Fruit fly (Drosophila melanogaster): Measurements from ENCODE around the gene Fbxl4.

The Fbxl4 gene

DNA sequence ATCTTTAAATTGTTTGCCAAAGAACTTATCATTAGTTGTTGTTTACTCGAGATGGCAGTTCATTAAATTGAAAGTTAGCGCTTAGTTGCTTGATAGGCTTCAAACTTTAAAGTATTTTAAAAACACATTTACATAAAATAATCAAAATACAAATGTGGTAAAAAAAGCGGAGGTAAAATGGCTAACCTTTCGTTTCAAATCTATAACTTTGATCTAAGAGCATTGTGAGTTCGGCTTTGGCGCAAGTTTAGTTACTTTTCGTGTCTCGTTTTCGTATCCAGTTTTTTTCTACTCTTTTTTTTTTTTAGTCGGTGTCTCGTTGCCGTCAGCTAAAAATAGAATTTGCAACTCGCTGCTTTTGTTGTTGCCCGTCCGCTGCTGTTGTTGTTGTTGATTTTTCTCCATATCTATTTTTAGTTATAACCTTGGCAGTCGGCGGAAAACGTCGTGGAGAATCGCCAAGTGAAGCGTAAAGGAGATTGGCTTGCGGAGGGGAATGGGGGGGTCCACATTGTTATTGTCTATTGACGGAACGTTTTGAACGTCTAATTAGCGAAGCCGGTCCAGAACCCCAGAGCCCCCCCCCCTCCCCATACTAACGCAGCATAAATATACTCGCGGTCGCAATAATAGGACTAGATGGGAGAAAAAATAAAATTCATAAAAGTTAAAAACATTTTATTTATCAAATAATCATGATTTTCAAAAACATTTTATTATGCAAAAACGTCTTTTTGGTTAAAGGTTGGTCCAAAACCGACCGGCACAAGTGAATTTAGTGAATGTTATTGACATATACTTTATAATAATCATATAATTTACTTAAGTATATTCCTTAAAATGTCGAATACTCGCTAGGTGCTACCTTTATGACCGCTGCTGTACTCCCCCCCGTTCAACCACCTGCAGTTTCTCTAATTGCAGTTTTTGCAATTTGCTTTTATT lies 22.9 kb downstream of the Fbxl4 start (continued):
- TF ChIP-seq acj6 (GFP tag; optimal IDR thresholded peaks at IDR 0.05) (peak; percentile 69), salr (GFP tag; optimal IDR thresholded peaks at IDR 0.05) (peak; percentile 33 to 59), CG11294 (GFP tag; IDR thresholded peaks at IDR 0.05) (peak; percentile 85), Sox14 (GFP tag; optimal IDR thresholded peaks at IDR 0.05) (peak; percentile 39), CG16779 (tag; optimal IDR thresholded peaks at IDR 0.05) (peak; percentile 80), Gug (GFP tag; IDR thresholded peaks at IDR 0.05) (peak; percentile 80), CG3032 (tag; optimal IDR thresholded peaks at IDR 0.05) (peak; percentile 75), CG6808 (GFP tag; optimal IDR thresholded peaks at IDR 0.05) (peak; percentile 71), pdm3 (GFP tag; optimal IDR thresholded peaks at IDR 0.05) (peak; percentile 47), Ets21C (GFP tag; optimal IDR thresholded peaks at IDR 0.05) (no peak), dsx (GFP tag; optimal IDR thresholded peaks at IDR 0.05; ENCODE audit: poor library complexity, severe bottlenecking) (peak; percentile 72), CG6276 (GFP tag; optimal IDR thresholded peaks at IDR 0.05) (peak; percentile 87)

dm6 chrX:14213509-14214154 lies 24.1 kb downstream of the Fbxl4 start:
- no peak for TF ChIP-seq CG11294 (GFP tag; IDR thresholded peaks at IDR 0.05)
- TF ChIP-seq CG8632 (GFP tag; optimal IDR thresholded peaks at IDR 0.05) = no peak
- TF ChIP-seq vri (GFP tag; optimal IDR thresholded peaks at IDR 0.05) = no peak
- peak; percentile 5 for TF ChIP-seq net (GFP tag; optimal IDR thresholded peaks at IDR 0.05)
- TF ChIP-seq CG34406 (GFP tag; optimal IDR thresholded peaks at IDR 0.05) = no peak
- peak; percentile 34 for TF ChIP-seq Lpt (GFP tag; optimal IDR thresholded peaks at IDR 0.05)
- TF ChIP-seq Eip78C (GFP tag) = peak; percentile 77
- TF ChIP-seq CG10669 (GFP tag; optimal IDR thresholded peaks at IDR 0.05) = no peak
- TF ChIP-seq Hr4 (GFP tag; optimal IDR thresholded peaks at IDR 0.05) = peak; percentile 71
- peak; percentile 2 for TF ChIP-seq Sox14 (GFP tag; optimal IDR thresholded peaks at IDR 0.05)
- TF ChIP-seq CG10631 (GFP tag; optimal IDR thresholded peaks at IDR 0.05) = peak; percentile 12
- TF ChIP-seq Hr38 (GFP tag; optimal IDR thresholded peaks at IDR 0.05) = no peak
- no peak for TF ChIP-seq Hr39 (GFP tag; optimal IDR thresholded peaks at IDR 0.05)
- TF ChIP-seq CG32006 (GFP tag; optimal IDR thresholded peaks at IDR 0.05) = peak; percentile 77
- no peak for TF ChIP-seq CG6163 (GFP tag; IDR thresholded peaks at IDR 0.05)
- TF ChIP-seq spab (GFP tag; optimal IDR thresholded peaks at IDR 0.05) = no peak
- TF ChIP-seq CG16779 (tag; optimal IDR thresholded peaks at IDR 0.05) = no peak
- no peak for TF ChIP-seq fd59A (GFP tag; optimal IDR thresholded peaks at IDR 0.05)
- TF ChIP-seq CG31627 (GFP tag; optimal IDR thresholded peaks at IDR 0.05) = no peak
- peak; percentile 54; the same call in 2 of the 3 replicates for TF ChIP-seq CG8119 (GFP tag; IDR thresholded peaks at IDR 0.05)
- peak; percentile 30 for TF ChIP-seq pdm3 (GFP tag; optimal IDR thresholded peaks at IDR 0.05)
- no peak for TF ChIP-seq CG11762 (GFP tag; optimal IDR thresholded peaks at IDR 0.05; ENCODE audit: insufficient read depth)
- TF ChIP-seq fd85E (GFP tag; optimal IDR thresholded peaks at IDR 0.05) = no peak
- TF ChIP-seq Eip93F (GFP tag; optimal IDR thresholded peaks at IDR 0.05) = no peak
- peak; percentile 18 for TF ChIP-seq fkh (GFP tag; optimal IDR thresholded peaks at IDR 0.05)
- peak; percentile 39 for TF ChIP-seq CG3919 (GFP tag; optimal IDR thresholded peaks at IDR 0.05)
- peak; percentile 51 for TF ChIP-seq CG6276 (GFP tag; optimal IDR thresholded peaks at IDR 0.05)
- no peak for TF ChIP-seq CG6792 (GFP tag; optimal IDR thresholded peaks at IDR 0.05)
- no peak for TF ChIP-seq dsx (GFP tag; optimal IDR thresholded peaks at IDR 0.05; ENCODE audit: poor library complexity, severe bottlenecking)
- TF ChIP-seq Sox102F (GFP tag; optimal IDR thresholded peaks at IDR 0.05) = no peak
- TF ChIP-seq Ets21C (GFP tag; optimal IDR thresholded peaks at IDR 0.05) = no peak
- TF ChIP-seq CG15336 (GFP tag; IDR thresholded peaks at IDR 0.05) = peak; percentile 66
- no peak for TF ChIP-seq esn (GFP tag; optimal IDR thresholded peaks at IDR 0.05)
- TF ChIP-seq svp (GFP tag) = no peak
- TF ChIP-seq CG8319 (GFP tag; optimal IDR thresholded peaks at IDR 0.05) = no peak
- peak; percentile 30 for TF ChIP-seq acj6 (GFP tag; optimal IDR thresholded peaks at IDR 0.05)
- TF ChIP-seq OdsH (GFP tag; optimal IDR thresholded peaks at IDR 0.05) = peak; percentile 42
- TF ChIP-seq CG6808 (GFP tag; optimal IDR thresholded peaks at IDR 0.05) = peak; percentile 51
- TF ChIP-seq CG6854 (GFP tag; optimal IDR thresholded peaks at IDR 0.05) = no peak
- no peak for TF ChIP-seq Smox (GFP tag; optimal IDR thresholded peaks at IDR 0.05)
- no peak for TF ChIP-seq ss (GFP tag; optimal IDR thresholded peaks at IDR 0.05)
- no peak for TF ChIP-seq Blimp-1 (GFP tag; optimal IDR thresholded peaks at IDR 0.05)

All from whole organism, prepupa.